Worm (Caenorhabditis elegans) whole organism, young adult: ENCODE results near the gene C35D10.5.

Experiments used
- B0261.1 ChIP-seq: sonication (generic microtip); optimal IDR thresholded peaks from 2 replicates; lab custom pipeline; 2016; ENCODE audit warnings: mild to moderate bottlenecking, missing genetic modification characterization, moderate library complexity, missing compliant biosample characterization
- C17E4.6 ChIP-seq: fragments of 200-800 bp; sonication (Bioruptor generic); IDR thresholded peaks from 2 replicates; pipeline ENCODE4 v1.3.6; 2022; ENCODE audit warnings: missing genetic modification reagents, missing genetic modification characterization, missing compliant biosample characterization
- D2030.7 ChIP-seq: fragments of 200-800 bp; sonication (Bioruptor generic); IDR thresholded peaks from 2 replicates; pipeline ENCODE4 v1.3.6; 2022; ENCODE audit warnings: missing genetic modification reagents, missing genetic modification characterization, missing compliant biosample characterization
- F33H1.4 ChIP-seq: fragments of 200-800 bp; sonication (Bioruptor generic); IDR thresholded peaks from 2 replicates; pipeline ENCODE4 v1.3.6; 2022; ENCODE audit warnings: missing genetic modification reagents, missing genetic modification characterization, missing compliant biosample characterization
- F39B2.1 ChIP-seq: fragments of 200-800 bp; sonication (Bioruptor generic); IDR thresholded peaks from 2 replicates; pipeline ENCODE4 v1.3.6; 2022; ENCODE audit warnings: missing genetic modification reagents, missing genetic modification characterization, missing compliant biosample characterization
- F52B5.7 ChIP-seq: sonication (generic microtip); optimal IDR thresholded peaks from 2 replicates; lab custom pipeline; 2016; ENCODE audit warnings: mild to moderate bottlenecking, missing genetic modification characterization, missing compliant biosample characterization
- F55B11.4 ChIP-seq: sonication (generic microtip); optimal IDR thresholded peaks from 2 replicates; lab custom pipeline; 2016; ENCODE audit warnings: missing compliant biosample characterization, missing genetic modification characterization, borderline replicate concordance; ENCODE audit not compliant: insufficient read depth
- F57C9.4 ChIP-seq: sonication (generic microtip); optimal IDR thresholded peaks from 2 replicates; lab custom pipeline; 2017; ENCODE audit warnings: mild to moderate bottlenecking, missing genetic modification characterization, missing compliant biosample characterization
- K11D2.4 ChIP-seq: fragments of 200-800 bp; sonication (Bioruptor generic); IDR thresholded peaks from 2 replicates; pipeline ENCODE4 v1.3.6; 2022; ENCODE audit warnings: missing genetic modification reagents, missing genetic modification characterization, missing compliant biosample characterization
- Y53F4B.3 ChIP-seq: fragments of 200-800 bp; sonication (Bioruptor generic); IDR thresholded peaks from 2 replicates; pipeline ENCODE4 v1.3.6; 2022; ENCODE audit warnings: missing genetic modification reagents, missing genetic modification characterization, missing compliant biosample characterization
- Y67H2A.10 ChIP-seq: fragments of 200-800 bp; sonication (Bioruptor generic); conservative IDR thresholded peaks from 2 replicates; pipeline ENCODE4 v1.3.6; 2022; ENCODE audit warnings: missing genetic modification reagents, missing genetic modification characterization, missing compliant biosample characterization
- ZK185.1 ChIP-seq: sonication (generic microtip); optimal IDR thresholded peaks from 2 replicates; lab custom pipeline; 2016; ENCODE audit warnings: mild to moderate bottlenecking, missing genetic modification characterization, missing compliant biosample characterization; ENCODE audit not compliant: poor library complexity, severe bottlenecking
- bed-2 ChIP-seq: fragments of 200-800 bp; sonication (Bioruptor generic); IDR thresholded peaks from 2 replicates; pipeline ENCODE4 v1.3.6; 2022; ENCODE audit warnings: missing genetic modification reagents, missing genetic modification characterization, missing compliant biosample characterization
- cebp-1 ChIP-seq, 2 experiments: fragments of 200-800 bp in 1 of 2; sonication (Bioruptor generic) in 1 of 2; sonication (generic microtip) in 1 of 2; IDR thresholded peaks in 1 of 2; optimal IDR thresholded peaks in 1 of 2; 2 replicates each; pipeline versions ENCODE4 v1.3.6 to Lab custom; 2017 to 2022; ENCODE audit warnings: missing compliant biosample characterization in 2 of 2, missing genetic modification characterization in 2 of 2, mild to moderate bottlenecking in 1 of 2, missing genetic modification reagents in 1 of 2, moderate library complexity in 1 of 2
- cebp-2 ChIP-seq: fragments of 200-800 bp; sonication (Bioruptor generic); IDR thresholded peaks from 2 replicates; pipeline ENCODE4 v1.3.6; 2022; ENCODE audit warnings: missing genetic modification characterization, missing compliant biosample characterization
- ceh-100 ChIP-seq: fragments of 200-800 bp; sonication (Bioruptor generic); IDR thresholded peaks from 2 replicates; pipeline ENCODE4 v1.3.6; 2022; ENCODE audit warnings: missing genetic modification reagents, missing genetic modification characterization, missing compliant biosample characterization
- ceh-40 ChIP-seq: fragments of 200-800 bp; sonication (Bioruptor generic); IDR thresholded peaks from 2 replicates; pipeline ENCODE4 v1.3.6; 2022; ENCODE audit warnings: missing genetic modification characterization, missing compliant biosample characterization
- ceh-58 ChIP-seq: fragments of 200-800 bp; sonication (Bioruptor generic); IDR thresholded peaks from 2 replicates; pipeline ENCODE4 v1.3.6; 2022; ENCODE audit warnings: missing genetic modification characterization, missing compliant biosample characterization
- die-1 ChIP-seq: sonication (generic microtip); optimal IDR thresholded peaks from 2 replicates; lab custom pipeline; 2016; ENCODE audit warnings: missing genotype, mild to moderate bottlenecking, missing genetic modification characterization, missing compliant biosample characterization
- dox-1 ChIP-seq: fragments of 200-800 bp; sonication (Bioruptor generic); IDR thresholded peaks from 2 replicates; pipeline ENCODE4 v1.3.6; 2022; ENCODE audit warnings: missing genetic modification reagents, missing genetic modification characterization, missing compliant biosample characterization
- dpff-1 ChIP-seq: sonication (generic microtip); optimal IDR thresholded peaks from 2 replicates; lab custom pipeline; 2017; ENCODE audit warnings: mild to moderate bottlenecking, missing genetic modification characterization, missing compliant biosample characterization
- dpl-1 ChIP-seq: fragments of 150-350 bp; optimal IDR thresholded peaks from 2 replicates; lab custom pipeline; 2014; ENCODE audit warnings: missing biosample characterization, missing genetic modification reagents, missing genetic modification characterization
- ets-4 ChIP-seq: fragments of 200-800 bp; sonication (Bioruptor generic); optimal IDR thresholded peaks from 2 replicates; lab custom pipeline; 2018; ENCODE audit warnings: mild to moderate bottlenecking, missing genetic modification characterization, missing compliant biosample characterization
- him-1 ChIP-seq: sonication (generic microtip); optimal IDR thresholded peaks from 2 replicates; lab custom pipeline; 2016; ENCODE audit warnings: missing genotype, missing genetic modification reagents, missing genetic modification characterization, missing compliant biosample characterization
- hlh-12 ChIP-seq: sonication (generic microtip); optimal IDR thresholded peaks from 2 replicates; lab custom pipeline; 2016; ENCODE audit warnings: missing genetic modification characterization, missing compliant biosample characterization
- hmg-1.2 ChIP-seq: fragments of 200-800 bp; sonication (Bioruptor generic); IDR thresholded peaks from 2 replicates; pipeline ENCODE4 v1.3.6; 2022; ENCODE audit warnings: missing genetic modification reagents, missing genetic modification characterization, missing compliant biosample characterization
- hrde-1 ChIP-seq: sonication (generic microtip); optimal IDR thresholded peaks from 2 replicates; lab custom pipeline; 2016; ENCODE audit warnings: missing genetic modification characterization, mild to moderate bottlenecking, missing compliant biosample characterization, moderate library complexity, missing genotype, missing genetic modification reagents, borderline replicate concordance
- let-607 ChIP-seq, 2 experiments: fragments of 200-800 bp in 1 of 2; sonication (Bioruptor generic) in 1 of 2; sonication (generic microtip) in 1 of 2; optimal IDR thresholded peaks; 2 replicates each; lab custom pipeline; 2016 to 2018; ENCODE audit warnings: mild to moderate bottlenecking in 2 of 2, missing compliant biosample characterization in 2 of 2, missing genetic modification characterization in 2 of 2, moderate library complexity in 2 of 2, missing genotype in 1 of 2
- lin-26 ChIP-seq: fragments of 200-800 bp; sonication (Bioruptor generic); IDR thresholded peaks from 2 replicates; pipeline ENCODE4 v1.3.6; 2022; ENCODE audit warnings: missing genetic modification reagents, missing genetic modification characterization, missing compliant biosample characterization
- lin-54 ChIP-seq: fragments of 200-800 bp; sonication (Bioruptor generic); optimal IDR thresholded peaks from 2 replicates; lab custom pipeline; 2018; ENCODE audit warnings: mild to moderate bottlenecking, missing genetic modification characterization, missing compliant biosample characterization
- madf-6 ChIP-seq: fragments of 200-800 bp; sonication (Bioruptor generic); IDR thresholded peaks from 2 replicates; pipeline ENCODE4 v1.3.6; 2022; ENCODE audit warnings: missing genetic modification reagents, missing genetic modification characterization, missing compliant biosample characterization
- madf-8 ChIP-seq: fragments of 200-800 bp; sonication (Bioruptor generic); conservative IDR thresholded peaks from 2 replicates; pipeline ENCODE4 v1.3.6; 2022; ENCODE audit warnings: missing genetic modification reagents, missing genetic modification characterization, missing compliant biosample characterization
- nfyb-1 ChIP-seq: fragments of 200-800 bp; sonication (Bioruptor generic); IDR thresholded peaks from 2 replicates; pipeline ENCODE4 v1.3.6; 2022; ENCODE audit warnings: missing genetic modification reagents, missing genetic modification characterization, missing compliant biosample characterization
- nhr-27 ChIP-seq: fragments of 200-800 bp; sonication (Bioruptor generic); optimal IDR thresholded peaks from 2 replicates; lab custom pipeline; 2018; ENCODE audit warnings: mild to moderate bottlenecking, missing genetic modification characterization, moderate library complexity, missing compliant biosample characterization
- nhr-80 ChIP-seq: sonication (generic microtip); optimal IDR thresholded peaks from 2 replicates; lab custom pipeline; 2016; ENCODE audit warnings: missing genetic modification characterization, missing compliant biosample characterization
- pha-4 ChIP-seq: fragments of 150-350 bp; sonication (generic microtip); optimal IDR thresholded peaks from 2 replicates; lab custom pipeline; 2014; ENCODE audit warnings: missing biosample characterization, missing genetic modification reagents, missing genetic modification characterization
- repo-1 ChIP-seq: sonication (generic microtip); optimal IDR thresholded peaks from 2 replicates; lab custom pipeline; 2017; ENCODE audit warnings: mild to moderate bottlenecking, missing genetic modification characterization, missing compliant biosample characterization
- rpc-1 ChIP-seq, 2 experiments: fragments of 150-350 bp in 1 of 2; sonication (generic microtip) in 1 of 2; optimal IDR thresholded peaks; 2 replicates each; lab custom pipeline; 2014 to 2018; ENCODE audit warnings: missing biosample characterization in 1 of 2, missing genetic modification characterization in 1 of 2, missing genetic modification reagents in 1 of 2, missing genotype in 1 of 2
- sdz-38 ChIP-seq: sonication (generic microtip); optimal IDR thresholded peaks from 2 replicates; lab custom pipeline; 2016; ENCODE audit warnings: missing genotype, missing genetic modification characterization, missing compliant biosample characterization
- sptf-2 ChIP-seq: fragments of 200-800 bp; sonication (Bioruptor generic); optimal IDR thresholded peaks from 2 replicates; lab custom pipeline; 2018; ENCODE audit warnings: mild to moderate bottlenecking, missing genetic modification characterization, missing compliant biosample characterization
- tbx-9 ChIP-seq: sonication (generic microtip); optimal IDR thresholded peaks from 2 replicates; lab custom pipeline; 2016; ENCODE audit warnings: borderline replicate concordance, missing genetic modification characterization, inconsistent platforms, missing compliant biosample characterization
- zim-3 ChIP-seq: sonication (generic microtip); optimal IDR thresholded peaks from 2 replicates; lab custom pipeline; 2017; ENCODE audit warnings: mild to moderate bottlenecking, missing genetic modification characterization, moderate library complexity, missing compliant biosample characterization
- ztf-18 ChIP-seq: sonication (generic microtip); optimal IDR thresholded peaks from 2 replicates; lab custom pipeline; 2016; ENCODE audit warnings: missing genotype, mild to moderate bottlenecking, missing genetic modification characterization, missing compliant biosample characterization
- ztf-25 ChIP-seq: fragments of 200-800 bp; sonication (Bioruptor generic); IDR thresholded peaks from 2 replicates; pipeline ENCODE4 v1.3.6; 2022; ENCODE audit warnings: missing genetic modification reagents, missing genetic modification characterization, missing compliant biosample characterization
- ztf-26 ChIP-seq: sonication (generic microtip); optimal IDR thresholded peaks from 2 replicates; lab custom pipeline; 2017; ENCODE audit warnings: missing genetic modification characterization, missing compliant biosample characterization
- ztf-3 ChIP-seq: fragments of 200-800 bp; sonication (Bioruptor generic); optimal IDR thresholded peaks from 2 replicates; lab custom pipeline; 2018; ENCODE audit warnings: mild to moderate bottlenecking, missing genetic modification characterization, missing compliant biosample characterization

Gene C35D10.5

DNA sequence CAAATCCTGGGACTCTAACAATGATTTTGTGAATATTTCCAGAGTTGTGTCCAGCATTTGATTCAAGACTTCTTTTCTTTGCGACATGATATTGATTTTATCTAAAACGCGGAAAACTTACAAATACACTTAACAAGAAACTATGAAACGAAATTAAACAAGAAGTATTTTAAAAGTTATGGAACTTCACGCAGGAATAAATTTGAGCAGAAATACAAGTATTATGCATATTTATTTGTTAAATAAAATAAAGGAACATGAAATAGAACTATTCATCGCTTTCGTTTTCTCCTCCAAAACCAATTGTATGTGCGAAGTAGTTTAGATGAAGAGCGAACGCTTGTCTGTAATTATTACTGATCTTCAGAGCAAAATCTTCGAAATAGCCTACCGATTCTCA lies 41.6 kb downstream of the C35D10.5 start, which contains the start of gene kbp-2:
TSS of gene kbp-2 (minus strand) at position 101 of the 400 bp plus-strand sequence.
- TF ChIP-seq repo-1: no peak
- TF ChIP-seq nfyb-1 (GFP tag; lab: Robert Waterston, UW): no peak
- no peak for TF ChIP-seq ceh-40
- no peak for TF ChIP-seq tbx-9
- no peak for TF ChIP-seq lin-54 (GFP tag; lab: Kevin White, UChicago)
- no peak for TF ChIP-seq D2030.7
- no peak for TF ChIP-seq nhr-27
- TF ChIP-seq let-607 (tag; optimal IDR thresholded peaks at IDR 0.05; lab: Kevin White, UChicago): no peak
- no peak for TF ChIP-seq B0261.1 (tag; lab: Kevin White, UChicago)
- TF ChIP-seq ceh-100 (GFP tag; lab: Robert Waterston, UW): no peak
- no peak for TF ChIP-seq cebp-1 (GFP tag; IDR thresholded peaks at IDR 0.05; lab: Robert Waterston, UW)
- no peak for TF ChIP-seq cebp-1 (tag; optimal IDR thresholded peaks at IDR 0.05; lab: Kevin White, UChicago)
- no peak for TF ChIP-seq lin-26 (GFP tag; lab: Robert Waterston, UW)
- TF ChIP-seq sdz-38 (tag; lab: Kevin White, UChicago): no peak
- no peak for TF ChIP-seq rpc-1 (optimal IDR thresholded peaks at IDR 0.05; lab: Kevin White, UChicago)
- TF ChIP-seq rpc-1 (tag; optimal IDR thresholded peaks at IDR 0.05; lab: Kevin White, UChicago): no peak
- TF ChIP-seq zim-3: no peak
- no peak for TF ChIP-seq cebp-2
- no peak for TF ChIP-seq bed-2 (GFP tag; lab: Robert Waterston, UW)
- TF ChIP-seq ZK185.1 (tag; lab: Kevin White, UChicago): no peak
- TF ChIP-seq F52B5.7 (tag; lab: Kevin White, UChicago): no peak
- no peak for TF ChIP-seq F57C9.4 (tag; lab: Kevin White, UChicago)

DNA sequence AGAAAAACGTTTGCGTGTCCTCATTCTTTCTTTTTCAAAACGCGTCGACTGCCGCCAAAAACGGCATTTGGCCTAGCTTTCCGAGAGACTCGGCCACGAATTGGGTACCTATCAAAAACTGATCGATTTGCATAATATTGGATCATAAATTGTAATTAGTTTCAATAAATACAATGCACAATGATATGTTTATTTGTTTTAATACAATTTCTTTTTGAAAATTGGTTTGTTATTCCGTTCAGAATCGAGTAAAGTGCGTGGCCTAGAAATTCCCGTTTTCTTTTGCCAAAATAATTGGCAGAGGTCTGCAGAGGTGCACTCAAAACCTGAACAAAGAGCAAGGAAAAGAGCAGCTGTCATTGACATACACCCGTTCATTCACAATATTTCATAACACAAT lies 43.3 kb downstream of the C35D10.5 start, which contains the start of gene F26F4.8:
TSS of gene F26F4.8 (minus strand) at position 69 of the 400 bp plus-strand sequence.
- no peak for TF ChIP-seq Y67H2A.10
- TF ChIP-seq nhr-80 (tag; lab: Kevin White, UChicago): peak; percentile 51
- no peak for TF ChIP-seq D2030.7
- no peak for TF ChIP-seq ceh-58
- peak; percentile 43; the same call in 1 of the 2 replicates for TF ChIP-seq dox-1 (GFP tag; lab: Robert Waterston, UW)
- no peak for TF ChIP-seq ztf-3 (GFP tag; lab: Kevin White, UChicago)
- no peak for TF ChIP-seq C17E4.6 (GFP tag; lab: Robert Waterston, UW)
- TF ChIP-seq madf-6 (GFP tag; lab: Robert Waterston, UW): no peak
- TF ChIP-seq zim-3: no peak
- no peak for TF ChIP-seq cebp-2
- no peak for TF ChIP-seq F55B11.4
- TF ChIP-seq pha-4 (tag; lab: Kevin White, UChicago): no peak
- TF ChIP-seq ztf-18 (tag; lab: Kevin White, UChicago): no peak
- TF ChIP-seq ztf-25: no peak
- no peak for TF ChIP-seq F39B2.1 (GFP tag; lab: Robert Waterston, UW)
- TF ChIP-seq die-1 (tag; lab: Kevin White, UChicago): no peak
- TF ChIP-seq dpl-1: no peak
- no peak for TF ChIP-seq ets-4 (GFP tag; lab: Kevin White, UChicago)
- TF ChIP-seq hlh-12: no peak
- TF ChIP-seq hmg-1.2: no peak
- TF ChIP-seq K11D2.4 (GFP tag; lab: Robert Waterston, UW): no peak
- no peak for TF ChIP-seq cebp-1 (GFP tag; IDR thresholded peaks at IDR 0.05; lab: Robert Waterston, UW)
- peak; percentile 67 for TF ChIP-seq cebp-1 (tag; optimal IDR thresholded peaks at IDR 0.05; lab: Kevin White, UChicago)
- no peak for TF ChIP-seq rpc-1 (optimal IDR thresholded peaks at IDR 0.05; lab: Kevin White, UChicago)
- TF ChIP-seq rpc-1 (tag; optimal IDR thresholded peaks at IDR 0.05; lab: Kevin White, UChicago): no peak
- TF ChIP-seq F52B5.7 (tag; lab: Kevin White, UChicago): no peak
- TF ChIP-seq sptf-2 (GFP tag; lab: Kevin White, UChicago): no peak
- TF ChIP-seq him-1: peak; percentile 7
- no peak for TF ChIP-seq dpff-1
- no peak for TF ChIP-seq madf-8 (GFP tag; lab: Robert Waterston, UW)
- no peak for TF ChIP-seq ztf-26 (tag; lab: Kevin White, UChicago)
- no peak for TF ChIP-seq F33H1.4 (GFP tag; lab: Robert Waterston, UW)
- no peak for TF ChIP-seq hrde-1 (tag; lab: Kevin White, UChicago)
- peak; percentile 5 for TF ChIP-seq ZK185.1 (tag; lab: Kevin White, UChicago)
- no peak for TF ChIP-seq let-607 (tag; optimal IDR thresholded peaks at IDR 0.05; lab: Kevin White, UChicago)
- no peak for TF ChIP-seq Y53F4B.3
